Worm (Caenorhabditis elegans): ENCODE results near the gene C47E12.14.
A peak's percentile ranks its signal among the peaks of the same experiment; 100 is the strongest.

The C47E12.14 gene

DNA sequence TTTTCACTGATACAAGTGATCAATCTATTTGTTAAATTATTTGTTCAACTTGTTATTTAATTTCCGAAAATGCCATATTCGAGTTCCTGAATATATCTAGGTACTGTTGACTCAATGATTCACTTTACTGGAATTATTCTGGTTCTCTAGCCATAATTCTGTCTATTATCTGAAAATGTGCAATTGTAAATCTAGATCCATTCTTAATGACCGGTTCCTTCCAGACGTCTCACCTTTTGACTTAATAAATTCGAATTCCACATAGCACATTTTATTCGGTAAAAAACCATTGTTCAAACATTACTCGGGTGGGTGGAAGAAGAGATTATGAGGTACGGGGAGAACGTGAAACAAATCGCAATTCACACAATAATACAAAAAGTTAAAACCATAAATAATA is 13.2 kb upstream of the C47E12.14 start (continued):
- TF ChIP-seq cebp-1 (GFP tag; IDR thresholded peaks at IDR 0.05) = no peak
- TF ChIP-seq cebp-1 (tag; optimal IDR thresholded peaks at IDR 0.05) = peak; percentile 26
- TF ChIP-seq bed-2 (GFP tag; IDR thresholded peaks at IDR 0.05) = no peak
- no peak for TF ChIP-seq zim-3 (tag; optimal IDR thresholded peaks at IDR 0.05)
- no peak for TF ChIP-seq atf-7 (tag; optimal IDR thresholded peaks at IDR 0.05)
- no peak for TF ChIP-seq F57C9.4 (tag; optimal IDR thresholded peaks at IDR 0.05)
- TF ChIP-seq egl-44 (GFP tag; IDR thresholded peaks at IDR 0.05) = no peak
- 0 out of 2 replicates have a peak, but pooled peaks have one; percentile 26 for TF ChIP-seq pbrm-1 (GFP tag; IDR thresholded peaks at IDR 0.05)
- no peak for TF ChIP-seq Y95B8A.8 (GFP tag; IDR thresholded peaks at IDR 0.05)
- no peak for TF ChIP-seq sptf-2 (GFP tag; optimal IDR thresholded peaks at IDR 0.05)
- TF ChIP-seq C17E4.6 (GFP tag; IDR thresholded peaks at IDR 0.05) = no peak

ce11 chrIV:9982895-9983294 is 6.7 kb upstream of the C47E12.14 start, which contains the start of gene mam-2:
TSS of gene mam-2 (plus strand) at chrIV:9983195.
- TF ChIP-seq tlf-1 (GFP tag; optimal IDR thresholded peaks at IDR 0.05) (no peak), hlh-12 (tag; optimal IDR thresholded peaks at IDR 0.05) (no peak)

DNA sequence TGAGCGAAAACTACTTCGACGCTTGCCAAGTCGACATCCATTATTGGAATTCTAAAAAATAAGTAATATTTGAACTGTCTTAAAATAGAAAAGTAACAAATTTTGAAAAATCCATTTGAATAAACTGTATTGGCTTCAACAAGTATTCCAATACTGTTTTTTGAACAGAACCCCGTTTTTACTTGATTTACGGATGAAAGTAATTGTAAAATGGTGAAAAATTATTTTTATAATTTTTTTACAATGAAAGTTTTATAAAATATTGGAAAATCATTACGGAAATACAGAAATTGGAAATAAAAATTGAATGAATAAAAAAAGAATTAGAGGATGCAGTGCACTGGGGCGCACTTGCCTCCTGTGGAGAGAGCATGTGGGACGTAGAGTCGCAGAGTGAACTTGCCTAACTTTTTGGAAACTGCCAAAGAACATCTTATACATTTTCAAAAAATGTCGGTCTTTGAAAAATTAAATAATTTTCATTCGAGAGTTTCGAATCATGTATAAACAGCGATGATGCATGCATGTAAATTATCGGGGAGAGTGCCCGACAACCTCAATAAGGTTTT is 6.1 kb upstream of the C47E12.14 start, which contains the start of gene rrp-1:
Gene rrp-1 (minus strand): TSS at position 51 of the 569 bp plus-strand sequence.
- TF ChIP-seq nfyb-1 (GFP tag; IDR thresholded peaks at IDR 0.05) (no peak), mcd-1 (GFP tag; IDR thresholded peaks at IDR 0.05) (peak; percentile 36; the same call in 1 of the 2 replicates), hmg-1.2 (GFP tag; IDR thresholded peaks at IDR 0.05) (peak; percentile 87)

DNA sequence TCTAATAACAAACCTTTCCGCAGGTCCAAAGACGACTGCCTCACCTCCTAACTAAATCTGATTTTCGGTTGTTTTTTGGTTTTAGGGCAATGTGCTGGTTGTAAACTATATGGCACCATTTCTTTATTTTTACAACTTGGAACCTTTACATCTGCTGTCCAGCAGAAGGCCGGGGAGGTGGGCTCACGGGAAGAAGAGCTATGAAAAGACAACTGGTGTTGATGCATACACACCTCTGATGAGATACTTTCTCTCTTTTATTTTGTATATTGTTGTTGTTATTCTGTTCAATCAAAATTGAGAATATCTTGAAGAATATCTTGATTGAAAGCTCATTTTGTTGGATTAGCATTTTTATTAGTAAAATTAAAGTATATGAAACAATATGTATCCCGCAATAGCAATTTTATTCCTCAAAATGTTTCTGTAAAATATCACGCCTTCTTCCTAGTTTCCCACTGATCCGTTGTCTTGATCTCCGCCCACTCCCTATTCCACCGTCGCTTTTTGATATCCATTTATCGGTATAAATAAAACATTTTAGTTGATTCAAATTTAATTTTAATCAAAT is 1.5 kb upstream of the C47E12.14 start, which contains the start of gene dhp-2:
Gene dhp-2 (plus strand): TSS at position 521 of the 571 bp plus-strand sequence.
- no peak for TF ChIP-seq ztf-26 (tag; optimal IDR thresholded peaks at IDR 0.05)
- TF ChIP-seq zim-3 (tag; optimal IDR thresholded peaks at IDR 0.05) = no peak
- TF ChIP-seq F22D6.2 (tag; optimal IDR thresholded peaks at IDR 0.05) = no peak
- no peak for TF ChIP-seq mcd-1 (GFP tag; IDR thresholded peaks at IDR 0.05)
- TF ChIP-seq F23B12.7 (tag; optimal IDR thresholded peaks at IDR 0.05; ENCODE audit: insufficient read depth) = no peak
- no peak for TF ChIP-seq F37B4.10 (GFP tag; IDR thresholded peaks at IDR 0.05)
- no peak for TF ChIP-seq hlh-26 (GFP tag; conservative IDR thresholded peaks at IDR 0.05)
- TF ChIP-seq nhr-27 (tag; optimal IDR thresholded peaks at IDR 0.05) = no peak
- TF ChIP-seq atf-7 (tag; optimal IDR thresholded peaks at IDR 0.05) = no peak
- TF ChIP-seq somi-1 (GFP tag; optimal IDR thresholded peaks at IDR 0.05) = no peak
- TF ChIP-seq C06A6.2 (GFP tag; conservative IDR thresholded peaks at IDR 0.05) = no peak
- no peak for TF ChIP-seq nhr-120 (GFP tag; IDR thresholded peaks at IDR 0.05)
- TF ChIP-seq F39B2.1 (GFP tag; IDR thresholded peaks at IDR 0.05) = no peak
- TF ChIP-seq hmg-20 (GFP tag; IDR thresholded peaks at IDR 0.05) = no peak

DNA sequence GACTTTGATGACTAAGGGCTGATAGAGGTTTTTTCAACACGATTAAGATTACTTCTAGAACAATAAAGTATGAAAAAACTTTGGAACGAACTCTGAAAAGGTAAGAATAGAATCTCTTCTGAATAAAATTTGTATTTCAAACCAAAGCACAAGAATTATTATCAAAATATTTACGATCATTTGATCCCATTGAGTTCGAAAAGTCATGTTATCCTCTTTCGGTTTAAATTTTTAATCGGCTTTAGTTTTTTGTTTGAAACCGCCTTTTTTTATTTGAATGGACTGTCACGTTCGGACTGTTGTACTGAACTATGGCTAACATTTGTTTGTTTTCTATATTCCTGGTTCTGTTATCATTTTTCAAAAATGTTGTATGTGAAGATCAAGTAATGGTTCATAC is 1.8 kb downstream of the C47E12.14 start, which contains the start of gene C47E12.9:
Gene C47E12.9 (plus strand): TSS at position 301 of the 400 bp plus-strand sequence.
- no peak for TF ChIP-seq B0035.1 (tag; optimal IDR thresholded peaks at IDR 0.05)
- no peak for TF ChIP-seq nfya-2 (GFP tag; IDR thresholded peaks at IDR 0.05)
- no peak for TF ChIP-seq lin-40 (tag; optimal IDR thresholded peaks at IDR 0.05)
- TF ChIP-seq ztf-6 (GFP tag; IDR thresholded peaks at IDR 0.05) = no peak
- no peak for TF ChIP-seq egl-18 (GFP tag; IDR thresholded peaks at IDR 0.05)
- TF ChIP-seq pha-4 (tag; optimal IDR thresholded peaks at IDR 0.05) = no peak
- no peak for TF ChIP-seq hsf-1 (GFP tag; IDR thresholded peaks at IDR 0.05)
- TF ChIP-seq nhr-120 (GFP tag; IDR thresholded peaks at IDR 0.05) = no peak
- no peak for TF ChIP-seq lin-35 (GFP tag; optimal IDR thresholded peaks at IDR 0.05)
- TF ChIP-seq lsl-1 (GFP tag; optimal IDR thresholded peaks at IDR 0.05) = no peak
- TF ChIP-seq tbx-9 (tag; optimal IDR thresholded peaks at IDR 0.05; ENCODE audit: borderline replicate concordance) = no peak
- TF ChIP-seq lir-1 (GFP tag; conservative IDR thresholded peaks at IDR 0.05) = no peak
- no peak for TF ChIP-seq sdz-38 (tag; optimal IDR thresholded peaks at IDR 0.05)
- TF ChIP-seq ztf-3 (GFP tag; optimal IDR thresholded peaks at IDR 0.05) = no peak
- TF ChIP-seq unc-62 (GFP tag; optimal IDR thresholded peaks at IDR 0.05) = no peak
- no peak for TF ChIP-seq unc-130 (GFP tag; optimal IDR thresholded peaks at IDR 0.05)
- no peak for TF ChIP-seq K11D2.4 (GFP tag; IDR thresholded peaks at IDR 0.05)

All from whole organism, young adult.